Worm (Caenorhabditis elegans): ENCODE measurements around the gene Y39G8B.13.

The Y39G8B.13 gene

ce11 chrII:13976161-13976560 lies 6.7 kb downstream of the Y39G8B.13 start, which contains the start of gene Y39G8B.2 (continued):
- peak; percentile 92 for TF ChIP-seq mep-1 (tag; optimal IDR thresholded peaks at IDR 0.05)
- no peak for TF ChIP-seq sox-4 (tag; optimal IDR thresholded peaks at IDR 0.05)
- no peak for TF ChIP-seq ets-5 (GFP tag; IDR thresholded peaks at IDR 0.05)
- no peak for TF ChIP-seq ceh-63 (GFP tag; optimal IDR thresholded peaks at IDR 0.05)
- TF ChIP-seq sup-37 (GFP tag; optimal IDR thresholded peaks at IDR 0.05) = no peak
- peak; percentile 60 for TF ChIP-seq irx-1 (tag; optimal IDR thresholded peaks at IDR 0.05)
- no peak for TF ChIP-seq hlh-17 (GFP tag; optimal IDR thresholded peaks at IDR 0.05; ENCODE audit: borderline replicate concordance)
- peak; percentile 67 for TF ChIP-seq dsc-1 (tag; optimal IDR thresholded peaks at IDR 0.05)
- peak; percentile 77 for TF ChIP-seq unc-86 (tag; optimal IDR thresholded peaks at IDR 0.05)
- TF ChIP-seq pag-3 (tag; optimal IDR thresholded peaks at IDR 0.05; ENCODE audit: borderline replicate concordance, insufficient read depth) = peak; percentile 38
- peak; percentile 82 for TF ChIP-seq fkh-8 (tag; optimal IDR thresholded peaks at IDR 0.05)
- no peak for TF ChIP-seq nhr-28 (tag; optimal IDR thresholded peaks at IDR 0.05)
- TF ChIP-seq ama-1 (optimal IDR thresholded peaks at IDR 0.05) = no peak
- no peak for TF ChIP-seq sptf-1 (tag; optimal IDR thresholded peaks at IDR 0.05)
- TF ChIP-seq nhr-47 (tag; optimal IDR thresholded peaks at IDR 0.05) = peak; percentile 86
- TF ChIP-seq pax-3 (tag; optimal IDR thresholded peaks at IDR 0.05) = peak; percentile 57
- TF ChIP-seq hpl-2 (GFP tag; optimal IDR thresholded peaks at IDR 0.05) = no peak
- TF ChIP-seq nhr-11 (tag; optimal IDR thresholded peaks at IDR 0.05) = no peak
- TF ChIP-seq ces-1 (GFP tag; optimal IDR thresholded peaks at IDR 0.05) = no peak
- TF ChIP-seq vab-15 (tag; optimal IDR thresholded peaks at IDR 0.05) = no peak
- peak in 1 of 2 experiments; percentile 80 for TF ChIP-seq mdl-1 (tag; optimal IDR thresholded peaks at IDR 0.05)
- TF ChIP-seq jun-1 (tag; optimal IDR thresholded peaks at IDR 0.05) = peak; percentile 79
- TF ChIP-seq zag-1 (tag; optimal IDR thresholded peaks at IDR 0.05) = no peak
- TF ChIP-seq nhr-77 (tag; optimal IDR thresholded peaks at IDR 0.05) = peak; percentile 93
- TF ChIP-seq C04F5.9 (tag; optimal IDR thresholded peaks at IDR 0.05) = peak; percentile 45
- TF ChIP-seq alr-1 (tag; optimal IDR thresholded peaks at IDR 0.05; ENCODE audit: borderline replicate concordance) = no peak
- TF ChIP-seq ztf-4 (tag; optimal IDR thresholded peaks at IDR 0.05) = peak; percentile 30
- peak; percentile 69 for TF ChIP-seq xbp-1 (tag; optimal IDR thresholded peaks at IDR 0.05)
- TF ChIP-seq nhr-84 (tag; optimal IDR thresholded peaks at IDR 0.05) = no peak
- peak; percentile 90 for TF ChIP-seq rnt-1 (tag; optimal IDR thresholded peaks at IDR 0.05)
- peak; percentile 80 for TF ChIP-seq isw-1 (GFP tag; IDR thresholded peaks at IDR 0.05)
- peak; percentile 71 for TF ChIP-seq unc-130 (tag; optimal IDR thresholded peaks at IDR 0.05)
- peak; percentile 89 to 91 for TF ChIP-seq efl-1 (optimal IDR thresholded peaks at IDR 0.05)
- TF ChIP-seq efl-1 (GFP tag; optimal IDR thresholded peaks at IDR 0.05 in 1 of 2) = peak; percentile 86 to 98
- no peak for TF ChIP-seq mef-2 (tag; optimal IDR thresholded peaks at IDR 0.05)
- TF ChIP-seq ceh-82 (tag; optimal IDR thresholded peaks at IDR 0.05) = peak; percentile 4 to 93 (median 64)
- TF ChIP-seq nhr-90 (tag; optimal IDR thresholded peaks at IDR 0.05; ENCODE audit: poor library complexity) = peak; percentile 69
- TF ChIP-seq unc-30 (tag; optimal IDR thresholded peaks at IDR 0.05) = no peak
- TF ChIP-seq egl-13 (tag; optimal IDR thresholded peaks at IDR 0.05) = peak; percentile 58
- peak; percentile 59 for TF ChIP-seq blmp-1 (tag; optimal IDR thresholded peaks at IDR 0.05)
- TF ChIP-seq aly-2 (tag; optimal IDR thresholded peaks at IDR 0.05) = peak; percentile 25
- no peak for TF ChIP-seq fkh-4 (tag; optimal IDR thresholded peaks at IDR 0.05; ENCODE audit: borderline replicate concordance)
- no peak for TF ChIP-seq lir-3 (tag; optimal IDR thresholded peaks at IDR 0.05; ENCODE audit: poor library complexity)
- TF ChIP-seq swsn-7 (tag; optimal IDR thresholded peaks at IDR 0.05) = peak; percentile 75
- peak; percentile 70 for TF ChIP-seq fos-1 (tag; optimal IDR thresholded peaks at IDR 0.05)
- peak; percentile 51 for TF ChIP-seq nhr-237 (tag; optimal IDR thresholded peaks at IDR 0.05)
- TF ChIP-seq snu-23 (GFP tag; optimal IDR thresholded peaks at IDR 0.05) = peak; percentile 86
- no peak for TF ChIP-seq ceh-8 (GFP tag; optimal IDR thresholded peaks at IDR 0.05)
- TF ChIP-seq skn-1 (tag; optimal IDR thresholded peaks at IDR 0.05) = peak; percentile 86
- peak; percentile 88 for TF ChIP-seq nhr-71 (tag; optimal IDR thresholded peaks at IDR 0.05)
- TF ChIP-seq unc-62 (GFP tag; optimal IDR thresholded peaks at IDR 0.05) = no peak
- peak; percentile 88 for TF ChIP-seq lin-14 (GFP tag; optimal IDR thresholded peaks at IDR 0.05)
- TF ChIP-seq elt-2 (tag; optimal IDR thresholded peaks at IDR 0.05) = peak; percentile 37
- peak; percentile 90 to 92 for TF ChIP-seq lsy-2 (tag; optimal IDR thresholded peaks at IDR 0.05)
